Worm (Caenorhabditis elegans): ENCODE data around the gene K08B12.1.

K08B12.1 gene

ce11 chrV:6253936-6254335 lies 5.2 kb upstream of the K08B12.1 start:
- TF ChIP-seq ceh-22 (tag; optimal IDR thresholded peaks at IDR 0.05) = no peak
- no peak for TF ChIP-seq C08G9.2 (tag; optimal IDR thresholded peaks at IDR 0.05)
- no peak for TF ChIP-seq ceh-31 (tag; optimal IDR thresholded peaks at IDR 0.05)
- no peak for TF ChIP-seq tbx-2 (tag; optimal IDR thresholded peaks at IDR 0.05)
- TF ChIP-seq ceh-48 (tag; optimal IDR thresholded peaks at IDR 0.05) = no peak
- no peak for TF ChIP-seq pqm-1 (tag; optimal IDR thresholded peaks at IDR 0.05)
- no peak for TF ChIP-seq unc-55 (GFP tag; optimal IDR thresholded peaks at IDR 0.05)
- no peak for TF ChIP-seq ceh-18 (tag; optimal IDR thresholded peaks at IDR 0.05)
- TF ChIP-seq che-1 (tag; optimal IDR thresholded peaks at IDR 0.05) = no peak
- TF ChIP-seq madf-2 (tag; optimal IDR thresholded peaks at IDR 0.05) = no peak
- no peak for TF ChIP-seq K02D7.2 (tag; optimal IDR thresholded peaks at IDR 0.05)
- TF ChIP-seq odd-2 (tag; optimal IDR thresholded peaks at IDR 0.05) = no peak
- no peak for TF ChIP-seq C38D4.7 (GFP tag; optimal IDR thresholded peaks at IDR 0.05)
- no peak for TF ChIP-seq gmeb-2 (tag; optimal IDR thresholded peaks at IDR 0.05)
- no peak for TF ChIP-seq ceh-34 (tag; optimal IDR thresholded peaks at IDR 0.05)
- TF ChIP-seq hlh-8 (tag; optimal IDR thresholded peaks at IDR 0.05) = no peak
- no peak for TF ChIP-seq elt-2 (tag; optimal IDR thresholded peaks at IDR 0.05)
- no peak for TF ChIP-seq pag-3 (tag; optimal IDR thresholded peaks at IDR 0.05; ENCODE audit: borderline replicate concordance)

- TF ChIP-seq pha-2 (tag; optimal IDR thresholded peaks at IDR 0.05) (peak; percentile 25), hlh-8 (tag; optimal IDR thresholded peaks at IDR 0.05) (peak; percentile 96), T23F11.4 (GFP tag; optimal IDR thresholded peaks at IDR 0.05) (peak; percentile 78), elt-4 (tag; optimal IDR thresholded peaks at IDR 0.05) (no peak), C38D4.7 (GFP tag; optimal IDR thresholded peaks at IDR 0.05) (peak; percentile 53), C08G9.2 (tag; optimal IDR thresholded peaks at IDR 0.05) (peak; percentile 58), zip-5 (tag; optimal IDR thresholded peaks at IDR 0.05) (no peak), pqm-1 (tag; optimal IDR thresholded peaks at IDR 0.05) (peak; percentile 38), ahr-1 (tag; optimal IDR thresholded peaks at IDR 0.05) (peak; percentile 54), unc-86 (tag; optimal IDR thresholded peaks at IDR 0.05) (peak; percentile 45), sox-4 (tag; optimal IDR thresholded peaks at IDR 0.05) (peak; percentile 77), K02D7.2 (tag; optimal IDR thresholded peaks at IDR 0.05) (peak; percentile 66), pag-3 (tag; optimal IDR thresholded peaks at IDR 0.05; ENCODE audit: borderline replicate concordance) (peak; percentile 67), ceh-45 (GFP tag; IDR thresholded peaks at IDR 0.05) (peak; percentile 48; the same call in 1 of the 2 replicates), nhr-11 (tag; optimal IDR thresholded peaks at IDR 0.05) (no peak), F13H6.1 (tag; optimal IDR thresholded peaks at IDR 0.05) (peak; percentile 84), pax-1 (tag; optimal IDR thresholded peaks at IDR 0.05) (no peak), tbx-2 (tag; optimal IDR thresholded peaks at IDR 0.05) (peak; percentile 95), unc-55 (GFP tag; optimal IDR thresholded peaks at IDR 0.05) (peak; percentile 97), ztf-16 (tag; optimal IDR thresholded peaks at IDR 0.05) (peak; percentile 83), tbx-7 (tag; optimal IDR thresholded peaks at IDR 0.05) (peak; percentile 11), lim-6 (tag; optimal IDR thresholded peaks at IDR 0.05) (peak; percentile 62), fkh-10 (GFP tag; optimal IDR thresholded peaks at IDR 0.05) (peak; percentile 77), Y22D7AL.16 (tag; optimal IDR thresholded peaks at IDR 0.05) (peak; percentile 51), unc-42 (tag; optimal IDR thresholded peaks at IDR 0.05) (peak; percentile 100), mec-3 (tag; optimal IDR thresholded peaks at IDR 0.05; ENCODE audit: borderline replicate concordance) (no peak), fkh-6 (tag; optimal IDR thresholded peaks at IDR 0.05) (peak; percentile 66), rnt-1 (tag; optimal IDR thresholded peaks at IDR 0.05) (peak; percentile 93), ceh-18 (tag; optimal IDR thresholded peaks at IDR 0.05) (peak; percentile 93), ref-2 (tag; optimal IDR thresholded peaks at IDR 0.05) (peak; percentile 78), pat-9 (tag; optimal IDR thresholded peaks at IDR 0.05) (peak; percentile 92), odd-2 (tag; optimal IDR thresholded peaks at IDR 0.05) (no peak), ceh-30 (tag; optimal IDR thresholded peaks at IDR 0.05) (peak; percentile 72), ceh-24 (tag; optimal IDR thresholded peaks at IDR 0.05) (peak; percentile 19), gmeb-2 (tag; optimal IDR thresholded peaks at IDR 0.05) (peak; percentile 67), sdc-2 (tag; optimal IDR thresholded peaks at IDR 0.05) (peak; percentile 80), syd-9 (tag; optimal IDR thresholded peaks at IDR 0.05) (peak; percentile 70), unc-3 (GFP tag; conservative IDR thresholded peaks at IDR 0.05) (peak; percentile 74), unc-3 (tag; optimal IDR thresholded peaks at IDR 0.05) (peak; percentile 72), pros-1 (tag; optimal IDR thresholded peaks at IDR 0.05) (peak; percentile 94), fax-1 (tag; optimal IDR thresholded peaks at IDR 0.05) (peak; percentile 67), pha-4 (tag; optimal IDR thresholded peaks at IDR 0.05) (no peak), madf-2 (tag; optimal IDR thresholded peaks at IDR 0.05) (peak; percentile 96), ceh-19 (GFP tag; optimal IDR thresholded peaks at IDR 0.05) (peak; percentile 76)
Measured at ce11 chrV:6267237-6267812, 8.2 kb downstream of the K08B12.1 start, which contains the start of gene mrck-1. Gene mrck-1, minus strand, starts transcription at chrV:6267287.
